Fruit fly (Drosophila melanogaster) whole organism, adult: ENCODE measurements around the gene CG44005.

Source experiments
- CG11617 ChIP-seq: fragments of 200-800 bp; sonication (Bioruptor generic); optimal IDR thresholded peaks from 2 replicates; lab custom pipeline; 2017; ENCODE audit warnings: mild to moderate bottlenecking, missing biosample characterization, missing genetic modification reagents, missing genetic modification characterization
- CG12768 ChIP-seq: fragments of 200-800 bp; sonication (Bioruptor generic); optimal IDR thresholded peaks from 2 replicates; lab custom pipeline; 2017; ENCODE audit warnings: missing biosample characterization, missing genetic modification characterization, mild to moderate bottlenecking, moderate library complexity, missing genetic modification reagents
- CG14711 ChIP-seq: fragments of 200-800 bp; sonication (Bioruptor generic); optimal IDR thresholded peaks from 2 replicates; lab custom pipeline; 2018; ENCODE audit warnings: missing biosample characterization, mild to moderate bottlenecking, missing genetic modification characterization, moderate library complexity
- CG5204 ChIP-seq: fragments of 200-800 bp; sonication (Bioruptor generic); optimal IDR thresholded peaks from 2 replicates; lab custom pipeline; 2016; ENCODE audit warnings: missing biosample characterization, missing genetic modification characterization
- Clk ChIP-seq: fragments of 200-800 bp; sonication (Bioruptor generic); optimal IDR thresholded peaks from 2 replicates; lab custom pipeline; 2017; ENCODE audit warnings: missing biosample characterization, missing genetic modification characterization
- Crg-1 ChIP-seq: fragments of 200-800 bp; sonication (Bioruptor generic); optimal IDR thresholded peaks from 2 replicates; lab custom pipeline; 2016; ENCODE audit warnings: missing biosample characterization, missing genetic modification characterization
- Hr96 ChIP-seq: fragments of 200-800 bp; sonication (Bioruptor generic); optimal IDR thresholded peaks from 2 replicates; lab custom pipeline; 2016; ENCODE audit warnings: missing biosample characterization, missing genetic modification characterization
- Mnt ChIP-seq: fragments of 200-800 bp; sonication (Bioruptor generic); optimal IDR thresholded peaks from 2 replicates; lab custom pipeline; 2016; ENCODE audit warnings: missing biosample characterization, mild to moderate bottlenecking, missing genetic modification characterization
- cic ChIP-seq: fragments of 200-800 bp; sonication (Bioruptor generic); optimal IDR thresholded peaks from 2 replicates; lab custom pipeline; 2017; ENCODE audit warnings: missing biosample characterization, mild to moderate bottlenecking, missing genetic modification characterization, moderate library complexity
- cnc ChIP-seq, 2 experiments: fragments of >200 bp; optimal IDR thresholded peaks; 2 replicates each; lab custom pipeline; 2017
- kay ChIP-seq: fragments of 200-800 bp; sonication (Bioruptor generic); peaks from one replicate; lab custom pipeline; 2016; ENCODE audit warnings: missing biosample characterization, missing genetic modification characterization, borderline replicate concordance
- pad ChIP-seq: fragments of 200-800 bp; sonication (Bioruptor generic); optimal IDR thresholded peaks from 3 replicates; lab custom pipeline; 2017; ENCODE audit warnings: missing biosample characterization, missing genetic modification characterization, mild to moderate bottlenecking, moderate library complexity, missing genetic modification reagents
- toe ChIP-seq: fragments of 200-800 bp; sonication (Bioruptor generic); optimal IDR thresholded peaks from 2 replicates; lab custom pipeline; 2016; ENCODE audit warnings: missing biosample characterization, missing genetic modification characterization

DNA sequence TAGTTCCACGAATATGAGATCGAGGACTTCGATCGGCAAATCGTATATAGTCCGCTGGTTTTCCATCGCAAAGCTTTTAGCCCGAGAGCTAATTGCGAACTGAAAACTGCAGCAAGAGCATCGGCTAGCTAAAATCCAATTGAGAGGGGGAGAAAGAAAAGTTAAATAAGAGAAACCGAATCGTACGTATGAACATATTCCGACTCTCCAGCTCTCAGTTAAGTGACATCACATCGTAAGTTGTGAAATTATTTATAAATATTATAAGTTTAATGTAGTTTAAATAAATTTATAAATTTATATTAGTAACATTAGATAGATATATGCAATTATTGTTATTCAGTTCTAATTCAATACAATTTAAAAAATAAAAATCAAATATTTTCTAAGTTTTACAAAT, 1.9 kb downstream of the CG44005 start, which contains the start of gene CG44006:
- no peak for TF ChIP-seq toe
- no peak for TF ChIP-seq CG14711 (tag; lab: Kevin White, UChicago)
- no peak for TF ChIP-seq Clk (GFP tag; lab: Kevin White, UChicago)
- no peak for TF ChIP-seq CG12768
- TF ChIP-seq kay, result no peak
- TF ChIP-seq Crg-1 (GFP tag; lab: Kevin White, UChicago), result no peak
- TF ChIP-seq CG5204 (GFP tag; lab: Kevin White, UChicago), result no peak
- no peak for TF ChIP-seq Mnt (GFP tag; lab: Kevin White, UChicago)
- no peak for TF ChIP-seq CG11617 (GFP tag; lab: Kevin White, UChicago)
- TF ChIP-seq cnc (optimal IDR thresholded peaks at IDR 0.05; lab: Kevin White, UChicago), result no peak
- no peak for TF ChIP-seq cic
- TF ChIP-seq pad, result no peak
- TF ChIP-seq Hr96, result no peak
